Fruit fly (Drosophila melanogaster) whole organism, embryonic: ENCODE data around the gene net.

Experiments used
- Awh ChIP-seq: fragments of 200-800 bp; sonication (Bioruptor generic); IDR thresholded peaks from 2 replicates; pipeline ENCODE4, ENCODE4 v1.3.6; 2022; ENCODE audit warnings: missing biosample characterization, missing genetic modification characterization
- BEAF-32 ChIP-seq: fragments of 200-800 bp; sonication (Bioruptor generic); optimal IDR thresholded peaks from 3 replicates; lab custom pipeline; 2017; ENCODE audit warnings: missing biosample characterization, missing genetic modification characterization, mild to moderate bottlenecking, moderate library complexity, missing genetic modification reagents
- Bgb ChIP-seq: fragments of 200-800 bp; sonication (Bioruptor generic); IDR thresholded peaks from 2 replicates; pipeline ENCODE4 v1.3.6; 2022; ENCODE audit warnings: missing biosample characterization, missing genetic modification characterization; ENCODE audit not compliant: partially characterized antibody
- CG11085 ChIP-seq: fragments of 200-800 bp; sonication (Bioruptor generic); IDR thresholded peaks from 2 replicates; pipeline ENCODE4 v1.3.6; 2022; ENCODE audit warnings: missing biosample characterization, missing genetic modification characterization
- CG11723 ChIP-seq: fragments of 200-800 bp; sonication (Bioruptor generic); optimal IDR thresholded peaks from 2 replicates; lab custom pipeline; 2017; ENCODE audit warnings: missing biosample characterization, mild to moderate bottlenecking, missing genetic modification characterization
- CG12659 ChIP-seq: fragments of 200-800 bp; sonication (Bioruptor generic); optimal IDR thresholded peaks from 3 replicates; lab custom pipeline; 2017; ENCODE audit warnings: mild to moderate bottlenecking, missing biosample characterization, missing genetic modification reagents, missing genetic modification characterization
- CG12769 ChIP-seq: fragments of 200-800 bp; sonication (Bioruptor generic); optimal IDR thresholded peaks from 2 replicates; lab custom pipeline; 2019; ENCODE audit warnings: missing biosample characterization, mild to moderate bottlenecking, missing genetic modification characterization, moderate library complexity
- CG13775 ChIP-seq: fragments of 200-800 bp; sonication (Bioruptor generic); optimal IDR thresholded peaks from 3 replicates; lab custom pipeline; 2017; ENCODE audit warnings: missing biosample characterization, mild to moderate bottlenecking, missing genetic modification characterization
- CG14441 ChIP-seq: fragments of 200-800 bp; sonication (Bioruptor generic); IDR thresholded peaks from 2 replicates; pipeline ENCODE4 v1.3.6; 2022; ENCODE audit warnings: missing biosample characterization, missing genetic modification characterization
- CG1603 ChIP-seq: fragments of 200-800 bp; sonication (Bioruptor generic); optimal IDR thresholded peaks from 2 replicates; lab custom pipeline; 2019; ENCODE audit warnings: missing biosample characterization, mild to moderate bottlenecking, missing genetic modification characterization, moderate library complexity
- CG17361 ChIP-seq: fragments of 200-800 bp; sonication (Bioruptor generic); IDR thresholded peaks from 3 replicates; pipeline ENCODE4 v1.3.6; 2022; ENCODE audit warnings: missing biosample characterization, missing genetic modification characterization
- CG32767 ChIP-seq: fragments of 200-800 bp; sonication (Bioruptor generic); IDR thresholded peaks from 2 replicates; pipeline ENCODE4 v1.3.6; 2022; ENCODE audit warnings: missing biosample characterization, missing genetic modification characterization
- CG3281 ChIP-seq: fragments of 200-800 bp; sonication (Bioruptor generic); optimal IDR thresholded peaks from 3 replicates; lab custom pipeline; 2017; ENCODE audit warnings: missing biosample characterization, mild to moderate bottlenecking, missing genetic modification characterization
- CG33213 ChIP-seq: fragments of 200-800 bp; sonication (Bioruptor generic); optimal IDR thresholded peaks from 3 replicates; lab custom pipeline; 2016; ENCODE audit warnings: missing biosample characterization, missing genetic modification characterization
- CG3847 ChIP-seq: fragments of 200-800 bp; sonication (Bioruptor generic); IDR thresholded peaks from 2 replicates; pipeline ENCODE4 v1.3.6; 2022; ENCODE audit warnings: missing biosample characterization, missing genetic modification characterization
- CG42726 ChIP-seq: fragments of 200-800 bp; sonication (Bioruptor generic); IDR thresholded peaks from 2 replicates; pipeline ENCODE4 v1.3.6; 2022; ENCODE audit warnings: missing biosample characterization, missing genetic modification characterization; ENCODE audit not compliant: partially characterized antibody
- CG4360 ChIP-seq: fragments of 200-800 bp; sonication (Bioruptor generic); IDR thresholded peaks from 2 replicates; pipeline ENCODE4 v1.3.6; 2022; ENCODE audit warnings: missing biosample characterization, missing genetic modification characterization
- CG8944 ChIP-seq: fragments of 200-800 bp; sonication (Bioruptor generic); optimal IDR thresholded peaks from 3 replicates; lab custom pipeline; 2016; ENCODE audit warnings: missing biosample characterization, missing genetic modification characterization
- Chrac-16 ChIP-seq: fragments of 200-800 bp; sonication (Bioruptor generic); optimal IDR thresholded peaks from 3 replicates; lab custom pipeline; 2016; ENCODE audit warnings: missing biosample characterization, missing genetic modification characterization
- Drgx ChIP-seq: fragments of 200-800 bp; sonication (Bioruptor generic); IDR thresholded peaks from 2 replicates; pipeline ENCODE4 v1.3.6; 2022; ENCODE audit warnings: missing biosample characterization, missing genetic modification characterization
- Eip74EF ChIP-seq, 2 experiments: fragments of 200-800 bp in 1 of 2; fragments of >200 bp in 1 of 2; sonication (Bioruptor generic) in 1 of 2; optimal IDR thresholded peaks; 2 replicates each; lab custom pipeline; 2017 to 2019; ENCODE audit warnings: missing biosample characterization in 2 of 2, missing genetic modification characterization in 2 of 2, mild to moderate bottlenecking in 1 of 2, moderate library complexity in 1 of 2
- Ets97D ChIP-seq: fragments of 200-800 bp; sonication (Bioruptor generic); optimal IDR thresholded peaks from 3 replicates; lab custom pipeline; 2016; ENCODE audit warnings: missing biosample characterization, missing genetic modification characterization
- HLH4C ChIP-seq: fragments of 200-800 bp; sonication (Bioruptor generic); IDR thresholded peaks from 3 replicates; pipeline ENCODE4 v1.3.6; 2022; ENCODE audit warnings: missing biosample characterization, missing genetic modification characterization; ENCODE audit not compliant: partially characterized antibody
- HmgZ ChIP-seq: fragments of 200-800 bp; sonication (Bioruptor generic); optimal IDR thresholded peaks from 2 replicates; lab custom pipeline; 2018; ENCODE audit warnings: missing biosample characterization, mild to moderate bottlenecking, missing genetic modification characterization
- NfI ChIP-seq: fragments of 200-800 bp; sonication (Bioruptor generic); optimal IDR thresholded peaks from 3 replicates; lab custom pipeline; 2018; ENCODE audit warnings: missing biosample characterization, mild to moderate bottlenecking, missing genetic modification characterization, moderate library complexity
- Pdp1 ChIP-seq, 2 experiments: fragments of 200-800 bp; sonication (Bioruptor generic); optimal IDR thresholded peaks; 3 replicates each; lab custom pipeline; 2016; ENCODE audit warnings: missing biosample characterization in 2 of 2, missing genetic modification characterization in 2 of 2, mild to moderate bottlenecking in 1 of 2, moderate library complexity in 1 of 2
- Trl ChIP-seq, 3 experiments: fragments of >200 bp in 2 of 3; fragments of 200-800 bp in 1 of 3; sonication (Bioruptor generic) in 1 of 3; optimal IDR thresholded peaks; 2 replicates in 1 of 3; 3 replicates in 2 of 3; lab custom pipeline; 2016 to 2017; ENCODE audit warnings: missing biosample characterization in 1 of 3, missing genetic modification characterization in 1 of 3
- Xbp1 ChIP-seq: fragments of 200-800 bp; sonication (Bioruptor generic); optimal IDR thresholded peaks from 3 replicates; lab custom pipeline; 2016; ENCODE audit warnings: missing biosample characterization, mild to moderate bottlenecking, missing genetic modification characterization
- ab ChIP-seq: fragments of 200-800 bp; sonication (Bioruptor generic); optimal IDR thresholded peaks from 2 replicates; lab custom pipeline; 2016; ENCODE audit warnings: missing biosample characterization, missing genetic modification characterization
- abd-A ChIP-seq: fragments of 200-800 bp; sonication (Bioruptor generic); optimal IDR thresholded peaks from 3 replicates; lab custom pipeline; 2019; ENCODE audit warnings: missing biosample characterization, mild to moderate bottlenecking, missing genetic modification characterization, moderate library complexity
- ato ChIP-seq: fragments of 200-800 bp; sonication (Bioruptor generic); IDR thresholded peaks from 2 replicates; pipeline ENCODE4 v1.3.6; 2022; ENCODE audit warnings: missing biosample characterization, missing genetic modification characterization; ENCODE audit not compliant: partially characterized antibody
- az2 ChIP-seq: fragments of 200-800 bp; sonication (Bioruptor generic); optimal IDR thresholded peaks from 3 replicates; lab custom pipeline; 2016; ENCODE audit warnings: missing biosample characterization, missing genetic modification characterization
- bbx ChIP-seq: fragments of 200-800 bp; sonication (Bioruptor generic); IDR thresholded peaks from 2 replicates; pipeline ENCODE4 v1.3.6; 2022; ENCODE audit warnings: missing biosample characterization, missing genetic modification characterization; ENCODE audit not compliant: partially characterized antibody
- cad ChIP-seq: fragments of >200 bp; optimal IDR thresholded peaks from 2 replicates; lab custom pipeline; 2017; ENCODE audit warnings: missing biosample characterization, missing genetic modification characterization
- dpn ChIP-seq, 2 experiments: fragments of 200-800 bp; sonication (Bioruptor generic); optimal IDR thresholded peaks; 3 replicates each; lab custom pipeline; 2016; ENCODE audit warnings: missing biosample characterization in 2 of 2, missing genetic modification characterization in 2 of 2
- lilli ChIP-seq: fragments of 200-800 bp; sonication (Bioruptor generic); optimal IDR thresholded peaks from 3 replicates; lab custom pipeline; 2016; ENCODE audit warnings: missing biosample characterization, missing genetic modification characterization
- pb ChIP-seq: fragments of 200-800 bp; sonication (Bioruptor generic); optimal IDR thresholded peaks from 3 replicates; lab custom pipeline; 2016; ENCODE audit warnings: missing biosample characterization, missing genetic modification characterization
- ranshi ChIP-seq: fragments of 200-800 bp; sonication (Bioruptor generic); IDR thresholded peaks from 2 replicates; pipeline ENCODE4 v1.3.6; 2022; ENCODE audit warnings: missing biosample characterization, missing genetic modification characterization
- sens ChIP-seq: fragments of 200-800 bp; sonication (Bioruptor generic); peaks from one replicate; lab custom pipeline; 2016; ENCODE audit warnings: missing biosample characterization, missing genetic modification characterization
- stwl ChIP-seq: fragments of 200-800 bp; sonication (Bioruptor generic); optimal IDR thresholded peaks from 3 replicates; lab custom pipeline; 2018; ENCODE audit warnings: missing biosample characterization, mild to moderate bottlenecking, missing genetic modification characterization, moderate library complexity
- tin ChIP-seq: fragments of 200-800 bp; sonication (Bioruptor generic); optimal IDR thresholded peaks from 3 replicates; lab custom pipeline; 2016; ENCODE audit warnings: missing biosample characterization, missing genetic modification characterization
- tna ChIP-seq: fragments of 200-800 bp; sonication (Bioruptor generic); IDR thresholded peaks from 2 replicates; pipeline ENCODE4 v1.3.6; 2022; ENCODE audit warnings: missing biosample characterization, missing genetic modification characterization; ENCODE audit not compliant: partially characterized antibody
- tx ChIP-seq: fragments of 200-800 bp; sonication (Bioruptor generic); optimal IDR thresholded peaks from 2 replicates; lab custom pipeline; 2016; ENCODE audit warnings: missing biosample characterization, missing genetic modification characterization
- unpg ChIP-seq: fragments of 200-800 bp; sonication (Bioruptor generic); optimal IDR thresholded peaks from 3 replicates; lab custom pipeline; 2018; ENCODE audit warnings: missing biosample characterization, mild to moderate bottlenecking, missing genetic modification characterization, moderate library complexity
- vnd ChIP-seq: fragments of 200-800 bp; sonication (Bioruptor generic); IDR thresholded peaks from 3 replicates; pipeline ENCODE4 v1.3.6; 2022; ENCODE audit warnings: missing biosample characterization, missing genetic modification characterization; ENCODE audit not compliant: partially characterized antibody
- zf30C ChIP-seq: fragments of 200-800 bp; sonication (Bioruptor generic); optimal IDR thresholded peaks from 3 replicates; lab custom pipeline; 2018; ENCODE audit warnings: missing biosample characterization, mild to moderate bottlenecking, missing genetic modification characterization
- zfh2 ChIP-seq: fragments of 200-800 bp; sonication (Bioruptor generic); optimal IDR thresholded peaks from 2 replicates; lab custom pipeline; 2016; ENCODE audit warnings: missing biosample characterization, missing genetic modification characterization

net gene

DNA sequence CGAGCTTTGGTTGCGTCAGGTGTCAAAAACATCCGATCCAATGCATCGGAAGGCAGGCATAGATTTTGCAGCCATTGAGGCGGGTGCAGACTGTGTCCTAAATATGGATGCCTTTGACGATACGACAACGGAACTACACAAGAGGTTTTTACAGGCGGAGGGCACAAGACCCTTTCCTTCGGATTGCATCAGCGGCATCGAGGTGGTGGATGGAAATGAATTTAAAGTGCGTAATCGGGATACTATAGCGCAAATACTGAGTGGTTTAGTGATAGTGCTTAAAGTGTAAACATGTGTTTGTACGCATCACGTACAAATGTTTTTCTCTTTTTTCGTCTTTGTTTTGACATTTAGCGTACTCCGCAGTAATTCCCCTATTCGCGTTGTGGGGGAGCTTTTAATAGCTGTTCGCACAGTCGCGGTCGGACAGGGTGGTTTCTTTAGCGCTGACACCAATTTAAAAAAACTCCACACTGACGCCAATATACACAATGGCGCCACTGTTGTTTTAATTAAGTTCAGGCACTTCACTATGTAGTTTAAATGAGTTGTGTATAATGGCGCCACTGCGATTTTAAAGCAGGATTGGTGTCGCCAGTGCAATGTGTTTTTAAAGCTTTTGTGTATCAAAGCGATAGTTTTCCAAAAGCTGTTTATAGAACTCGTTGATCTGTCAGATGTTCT is 14.3 kb downstream of the net start (continued):
- peak; percentile 99 for TF ChIP-seq abd-A
- TF ChIP-seq Chrac-16 (GFP tag; lab: Kevin White, UChicago), result peak; percentile 35
- TF ChIP-seq Trl (optimal IDR thresholded peaks at IDR 0.05; lab: Kevin White, UChicago), result no peak
- peak; percentile 40 for TF ChIP-seq Trl (GFP tag; optimal IDR thresholded peaks at IDR 0.05; lab: Kevin White, UChicago)
- 0 out of 2 replicates have a peak, but pooled peaks have one; percentile 11 for TF ChIP-seq Drgx (GFP tag; lab: Robert Waterston, UW)
- TF ChIP-seq CG42726, result peak; percentile 50
- TF ChIP-seq tx, result peak; percentile 5
- peak; percentile 30 for TF ChIP-seq CG12659 (GFP tag; lab: Kevin White, UChicago)
- TF ChIP-seq CG33213 (GFP tag; lab: Kevin White, UChicago), result peak; percentile 72
- peak; percentile 59 for TF ChIP-seq sens (GFP tag; lab: Kevin White, UChicago)
- peak; percentile 70 for TF ChIP-seq HmgZ (tag; lab: Kevin White, UChicago)
- peak; percentile 55 for TF ChIP-seq az2 (GFP tag; lab: Kevin White, UChicago)
- TF ChIP-seq CG11085 (GFP tag; lab: Robert Waterston, UW), result 0 out of 2 replicates have a peak, but pooled peaks have one; percentile 11
- TF ChIP-seq unpg (GFP tag; lab: Kevin White, UChicago), result peak; percentile 49
- TF ChIP-seq CG12769 (tag; lab: Kevin White, UChicago), result peak; percentile 67
- peak; percentile 39; the same call in 1 of the 3 replicates for TF ChIP-seq HLH4C (GFP tag; lab: Robert Waterston, UW)
- peak; percentile 40 for TF ChIP-seq tin (GFP tag; lab: Kevin White, UChicago)
- peak; percentile 12 for TF ChIP-seq pb (GFP tag; lab: Kevin White, UChicago)
- peak; percentile 71 for TF ChIP-seq lilli (GFP tag; lab: Kevin White, UChicago)
- TF ChIP-seq zfh2, result peak; percentile 59
- TF ChIP-seq Eip74EF (GFP tag; optimal IDR thresholded peaks at IDR 0.05; lab: Kevin White, UChicago), result no peak
- no peak for TF ChIP-seq CG4360
- peak; percentile 2 for TF ChIP-seq stwl (tag; lab: Kevin White, UChicago)
- peak; percentile 97 for TF ChIP-seq CG3281 (GFP tag; lab: Kevin White, UChicago)
- TF ChIP-seq vnd, result peak; percentile 46; the same call in 2 of the 3 replicates
- peak; percentile 71 for TF ChIP-seq BEAF-32 (GFP tag; lab: Kevin White, UChicago)
- TF ChIP-seq bbx (GFP tag; lab: Robert Waterston, UW), result peak; percentile 63
- peak; percentile 52; the same call in 1 of the 2 replicates for TF ChIP-seq CG3847
- TF ChIP-seq CG11723 (GFP tag; lab: Kevin White, UChicago), result no peak
- TF ChIP-seq cad (GFP tag; lab: Kevin White, UChicago), result no peak
- no peak for TF ChIP-seq ab
- TF ChIP-seq CG14441 (GFP tag; lab: Robert Waterston, UW), result peak; percentile 45; the same call in 1 of the 2 replicates
- no peak for TF ChIP-seq Awh (GFP tag; lab: Robert Waterston, UW)
- TF ChIP-seq NfI (GFP tag; lab: Kevin White, UChicago), result peak; percentile 20
- peak; percentile 58 for TF ChIP-seq Xbp1 (GFP tag; lab: Kevin White, UChicago)
- TF ChIP-seq Pdp1 (GFP tag; optimal IDR thresholded peaks at IDR 0.05; lab: Kevin White, UChicago), result peak; percentile 30 to 52
- TF ChIP-seq Bgb, result peak; percentile 57; the same call in 1 of the 2 replicates
- peak; percentile 36 for TF ChIP-seq ato (GFP tag; lab: Robert Waterston, UW)
- no peak for TF ChIP-seq CG17361 (GFP tag; lab: Robert Waterston, UW)
- no peak for TF ChIP-seq zf30C (GFP tag; lab: Kevin White, UChicago)
- TF ChIP-seq ranshi (GFP tag; lab: Robert Waterston, UW), result 0 out of 2 replicates have a peak, but pooled peaks have one; percentile 44
- peak; percentile 75 for TF ChIP-seq Ets97D (GFP tag; lab: Kevin White, UChicago)
- TF ChIP-seq tna (GFP tag; lab: Robert Waterston, UW), result peak; percentile 57; the same call in 1 of the 2 replicates
- TF ChIP-seq CG32767 (GFP tag; lab: Robert Waterston, UW), result peak; percentile 49; the same call in 1 of the 2 replicates
- no peak for TF ChIP-seq CG13775 (GFP tag; lab: Kevin White, UChicago)
- peak; percentile 58 for TF ChIP-seq CG1603
- peak; percentile 1 for TF ChIP-seq CG8944 (GFP tag; lab: Kevin White, UChicago)
- TF ChIP-seq dpn (GFP tag; optimal IDR thresholded peaks at IDR 0.05; lab: Kevin White, UChicago), result peak; percentile 40 to 53
